Worm (Caenorhabditis elegans) whole organism, midembryonic: Measurements from ENCODE around the gene srt-63.

Experiments
- T22C8.4 ChIP-seq: fragments of 200-800 bp; sonication (Bioruptor generic); IDR thresholded peaks from 2 replicates; pipeline ENCODE4 v1.3.6; 2022; ENCODE audit warnings: missing genetic modification characterization, missing compliant biosample characterization
- cog-1 ChIP-seq: sonication (generic microtip); optimal IDR thresholded peaks from 2 replicates; lab custom pipeline; 2016; ENCODE audit warnings: missing genetic modification characterization, missing compliant biosample characterization
- flt-1 ChIP-seq: fragments of 200-800 bp; sonication (Bioruptor generic); IDR thresholded peaks from 2 replicates; pipeline ENCODE4 v1.3.6; 2022; ENCODE audit warnings: missing genetic modification characterization, missing compliant biosample characterization
- klf-2 ChIP-seq: fragments of 200-800 bp; sonication (Bioruptor generic); conservative IDR thresholded peaks from 2 replicates; pipeline ENCODE4 v1.3.6; 2022; ENCODE audit warnings: missing genetic modification reagents, missing genetic modification characterization, missing compliant biosample characterization
- med-1 ChIP-seq: sonication (generic microtip); optimal IDR thresholded peaks from 2 replicates; lab custom pipeline; 2017; ENCODE audit warnings: missing genetic modification characterization, mild to moderate bottlenecking, missing compliant biosample characterization, antibody characterized with exemption, missing genetic modification reagents; ENCODE audit not compliant: insufficient read depth
- ref-1 ChIP-seq: fragments of 200-800 bp; sonication (Bioruptor generic); conservative IDR thresholded peaks from 2 replicates; pipeline ENCODE4 v1.3.6; 2022; ENCODE audit warnings: missing genetic modification reagents, missing genetic modification characterization, missing compliant biosample characterization
- tab-1 ChIP-seq: fragments of 200-800 bp; sonication (Bioruptor generic); IDR thresholded peaks from 2 replicates; pipeline ENCODE4 v1.3.6; 2022; ENCODE audit warnings: missing genetic modification characterization, missing compliant biosample characterization
- ztf-23 ChIP-seq: fragments of 200-800 bp; sonication (Bioruptor generic); IDR thresholded peaks from 2 replicates; pipeline ENCODE4 v1.3.6; 2022; ENCODE audit warnings: missing genetic modification reagents, missing genetic modification characterization, missing compliant biosample characterization
- ztf-29 ChIP-seq: fragments of 200-800 bp; sonication (Bioruptor generic); IDR thresholded peaks from 2 replicates; pipeline ENCODE4 v1.3.6; 2022; ENCODE audit warnings: missing genetic modification reagents, missing genetic modification characterization, missing compliant biosample characterization

Gene srt-63

ce11 chrV:3267950-3268349, 12.0 kb upstream of the srt-63 start, which contains the start of gene T28A11.18:
TSS of gene T28A11.18 (minus strand) at chrV:3268050.
- no peak for TF ChIP-seq flt-1 (GFP tag; lab: Robert Waterston, UW)

ce11 chrV:3266189-3266588, 10.2 kb upstream of the srt-63 start, which contains the start of gene T28A11.17:
TSS of gene T28A11.17 (minus strand) at chrV:3266289.
- no peak for TF ChIP-seq ref-1 (GFP tag; lab: Robert Waterston, UW)
- TF ChIP-seq med-1 = no peak
- TF ChIP-seq klf-2 = no peak
- no peak for TF ChIP-seq ztf-29 (GFP tag; lab: Robert Waterston, UW)
- no peak for TF ChIP-seq flt-1 (GFP tag; lab: Robert Waterston, UW)
- no peak for TF ChIP-seq ztf-23 (GFP tag; lab: Robert Waterston, UW)
- TF ChIP-seq tab-1 (GFP tag; lab: Robert Waterston, UW) = no peak
- TF ChIP-seq T22C8.4 (GFP tag; lab: Robert Waterston, UW) = no peak

ce11 chrV:3260075-3260474, 4.1 kb upstream of the srt-63 start, which contains the start of gene srbc-5:
TSS of gene srbc-5 (plus strand) at chrV:3260375.
- TF ChIP-seq T22C8.4 (GFP tag; lab: Robert Waterston, UW) (no peak), ztf-29 (GFP tag; lab: Robert Waterston, UW) (no peak), ztf-23 (GFP tag; lab: Robert Waterston, UW) (no peak), med-1 (no peak), ref-1 (GFP tag; lab: Robert Waterston, UW) (no peak), tab-1 (GFP tag; lab: Robert Waterston, UW) (no peak), cog-1 (tag; lab: Kevin White, UChicago) (no peak)

ce11 chrV:3259168-3259622, 3.2 kb upstream of the srt-63 start, which contains the start of gene T28A11.16:
TSS of gene T28A11.16 (minus strand) at chrV:3259218.
- TF ChIP-seq T22C8.4 (GFP tag; lab: Robert Waterston, UW) (no peak), med-1 (no peak), klf-2 (no peak), cog-1 (tag; lab: Kevin White, UChicago) (no peak), flt-1 (GFP tag; lab: Robert Waterston, UW) (no peak), ztf-29 (GFP tag; lab: Robert Waterston, UW) (no peak), ref-1 (GFP tag; lab: Robert Waterston, UW) (no peak), ztf-23 (GFP tag; lab: Robert Waterston, UW) (no peak)

ce11 chrV:3257277-3257676, 1.3 kb upstream of the srt-63 start, which contains the start of gene T28A11.22:
TSS of gene T28A11.22 (plus strand) at chrV:3257577.
- TF ChIP-seq klf-2 (no peak), tab-1 (GFP tag; lab: Robert Waterston, UW) (no peak), flt-1 (GFP tag; lab: Robert Waterston, UW) (no peak), T22C8.4 (GFP tag; lab: Robert Waterston, UW) (no peak), med-1 (no peak)

- TF ChIP-seq med-1 (no peak), cog-1 (tag; lab: Kevin White, UChicago) (no peak), ref-1 (GFP tag; lab: Robert Waterston, UW) (no peak), tab-1 (GFP tag; lab: Robert Waterston, UW) (no peak), ztf-23 (GFP tag; lab: Robert Waterston, UW) (no peak), T22C8.4 (GFP tag; lab: Robert Waterston, UW) (no peak), klf-2 (no peak), flt-1 (GFP tag; lab: Robert Waterston, UW) (no peak), ztf-29 (GFP tag; lab: Robert Waterston, UW) (no peak)
These were observed 858 bp upstream of the srt-63 start for ce11 chrV:3256809-3257208.

ce11 chrV:3250153-3250552, 5.8 kb downstream of the srt-63 start, which contains the start of gene T28A11.13:
TSS of gene T28A11.13 (minus strand) at chrV:3250253.
- TF ChIP-seq ref-1 (GFP tag; lab: Robert Waterston, UW) (no peak), tab-1 (GFP tag; lab: Robert Waterston, UW) (no peak), ztf-29 (GFP tag; lab: Robert Waterston, UW) (no peak), flt-1 (GFP tag; lab: Robert Waterston, UW) (no peak), klf-2 (no peak), med-1 (no peak), cog-1 (tag; lab: Kevin White, UChicago) (no peak), ztf-23 (GFP tag; lab: Robert Waterston, UW) (no peak), T22C8.4 (GFP tag; lab: Robert Waterston, UW) (no peak)

- TF ChIP-seq med-1 = no peak
- no peak for TF ChIP-seq ztf-29 (GFP tag; lab: Robert Waterston, UW)
- TF ChIP-seq ztf-23 (GFP tag; lab: Robert Waterston, UW) = no peak
- TF ChIP-seq ref-1 (GFP tag; lab: Robert Waterston, UW) = no peak
- no peak for TF ChIP-seq klf-2
- no peak for TF ChIP-seq flt-1 (GFP tag; lab: Robert Waterston, UW)
- TF ChIP-seq tab-1 (GFP tag; lab: Robert Waterston, UW) = no peak
- TF ChIP-seq cog-1 (tag; lab: Kevin White, UChicago) = no peak
- TF ChIP-seq T22C8.4 (GFP tag; lab: Robert Waterston, UW) = no peak
These were observed 8.4 kb downstream of the srt-63 start, which contains the start of gene srj-8 for ce11 chrV:3247515-3247914. TSS of gene srj-8 (plus strand) at chrV:3247815.

- TF ChIP-seq T22C8.4 (GFP tag; lab: Robert Waterston, UW) (no peak), ztf-29 (GFP tag; lab: Robert Waterston, UW) (no peak), tab-1 (GFP tag; lab: Robert Waterston, UW) (no peak), flt-1 (GFP tag; lab: Robert Waterston, UW) (no peak), ref-1 (GFP tag; lab: Robert Waterston, UW) (no peak), med-1 (no peak), ztf-23 (GFP tag; lab: Robert Waterston, UW) (no peak), klf-2 (no peak), cog-1 (tag; lab: Kevin White, UChicago) (no peak)
These were observed 11.2 kb downstream of the srt-63 start, which contains the start of gene srj-7 for ce11 chrV:3244703-3245102. TSS of gene srj-7 (plus strand) at chrV:3245003.

ce11 chrV:3242984-3243383, 13.0 kb downstream of the srt-63 start, which contains the start of gene gst-23:
TSS of gene gst-23 (plus strand) at chrV:3243284.
- TF ChIP-seq ref-1 (GFP tag; lab: Robert Waterston, UW) (no peak), med-1 (no peak), ztf-29 (GFP tag; lab: Robert Waterston, UW) (no peak), ztf-23 (GFP tag; lab: Robert Waterston, UW) (no peak), flt-1 (GFP tag; lab: Robert Waterston, UW) (no peak)
